Worm (Caenorhabditis elegans): Measurements from ENCODE around the gene spe-39.

ce11 chrV:6784853-6785492 is at the start of gene spe-39, which contains the start of gene spn-4:
- TF ChIP-seq nhr-28 (tag; optimal IDR thresholded peaks at IDR 0.05) (no peak), pqm-1 (tag; optimal IDR thresholded peaks at IDR 0.05) (peak; percentile 29), nhr-25 (tag; optimal IDR thresholded peaks at IDR 0.05) (peak; percentile 34), skn-1 (tag; optimal IDR thresholded peaks at IDR 0.05) (peak; percentile 53), ceh-28 (tag; optimal IDR thresholded peaks at IDR 0.05) (no peak), fkh-10 (GFP tag; optimal IDR thresholded peaks at IDR 0.05) (no peak), elt-2 (tag; optimal IDR thresholded peaks at IDR 0.05) (peak; percentile 32), sea-2 (GFP tag; optimal IDR thresholded peaks at IDR 0.05) (no peak), elt-3 (tag; optimal IDR thresholded peaks at IDR 0.05) (no peak)
